Worm (Caenorhabditis elegans): Measurements from ENCODE around the gene F46B6.2.

The F46B6.2 gene

DNA sequence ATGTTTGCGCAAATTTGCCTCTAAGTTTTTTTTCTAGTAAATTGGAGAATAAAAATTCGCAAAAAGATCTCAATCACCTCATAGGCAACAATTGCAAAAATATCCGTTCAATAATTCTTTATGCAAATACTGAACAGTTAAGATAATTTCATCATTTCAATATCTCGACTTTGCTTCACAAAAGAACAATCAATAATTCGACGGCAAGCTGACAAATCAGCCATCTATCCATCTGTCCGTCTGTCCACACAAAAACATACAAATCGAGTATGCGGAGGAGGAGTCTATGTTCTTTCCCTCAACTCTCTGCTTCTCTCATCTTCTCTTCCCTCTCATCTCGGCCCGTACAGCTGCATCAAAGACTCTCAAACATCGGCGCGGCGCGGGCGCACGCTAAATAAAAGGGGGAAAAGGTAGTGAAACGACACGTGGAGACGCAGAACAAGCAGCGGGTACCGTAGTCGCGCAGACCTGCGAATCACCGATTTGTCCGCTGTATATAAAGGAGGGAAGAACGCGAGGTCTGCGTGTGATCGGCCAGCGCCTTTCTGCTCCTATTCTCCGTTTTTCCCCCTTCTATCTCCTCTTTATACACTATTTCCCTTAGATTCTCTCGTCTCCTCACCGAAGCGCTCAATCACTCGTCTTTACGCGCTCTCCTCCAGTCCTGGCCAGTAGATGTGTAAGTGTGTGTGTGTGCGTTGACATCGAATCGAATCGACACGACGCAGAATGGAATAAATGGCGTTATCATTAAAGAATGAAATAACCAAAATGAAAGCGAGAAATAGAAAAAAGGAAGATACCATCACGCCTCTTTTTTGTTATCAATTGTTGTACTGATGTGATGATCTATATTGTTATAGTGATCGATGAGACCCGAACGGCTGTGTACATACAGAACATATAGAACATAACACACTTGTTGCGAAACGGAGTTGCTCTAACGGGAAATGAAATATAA, 41.1 kb upstream of the F46B6.2 start:
- TF ChIP-seq pax-1 (tag; optimal IDR thresholded peaks at IDR 0.05) (no peak), fax-1 (tag; optimal IDR thresholded peaks at IDR 0.05) (peak; percentile 33), syd-9 (tag; optimal IDR thresholded peaks at IDR 0.05) (peak; percentile 76), elt-4 (tag; optimal IDR thresholded peaks at IDR 0.05) (no peak), hlh-15 (tag; optimal IDR thresholded peaks at IDR 0.05) (no peak), fkh-6 (tag; optimal IDR thresholded peaks at IDR 0.05) (no peak), mec-3 (tag; optimal IDR thresholded peaks at IDR 0.05; ENCODE audit: borderline replicate concordance) (peak; percentile 38), ceh-18 (tag; optimal IDR thresholded peaks at IDR 0.05) (peak; percentile 96), ceh-45 (GFP tag; IDR thresholded peaks at IDR 0.05) (no peak), ztf-16 (tag; optimal IDR thresholded peaks at IDR 0.05) (peak; percentile 73), ceh-14 (tag; optimal IDR thresholded peaks at IDR 0.05) (peak; percentile 59), ceh-48 (tag; optimal IDR thresholded peaks at IDR 0.05) (peak; percentile 12), ceh-34 (tag; optimal IDR thresholded peaks at IDR 0.05) (peak; percentile 95), dmd-4 (tag; optimal IDR thresholded peaks at IDR 0.05; ENCODE audit: borderline replicate concordance) (peak; percentile 72), hlh-6 (tag; optimal IDR thresholded peaks at IDR 0.05) (peak; percentile 60), dve-1 (tag; optimal IDR thresholded peaks at IDR 0.05) (peak; percentile 64), ceh-6 (GFP tag; optimal IDR thresholded peaks at IDR 0.05) (peak; percentile 62), ceh-31 (tag; optimal IDR thresholded peaks at IDR 0.05) (peak; percentile 98), che-1 (tag; optimal IDR thresholded peaks at IDR 0.05) (peak; percentile 56), K09A11.1 (tag; optimal IDR thresholded peaks at IDR 0.05; ENCODE audit: insufficient read depth) (peak; percentile 15), madf-2 (tag; optimal IDR thresholded peaks at IDR 0.05) (peak; percentile 73), hlh-13 (GFP tag; optimal IDR thresholded peaks at IDR 0.05) (no peak), hlh-8 (tag; optimal IDR thresholded peaks at IDR 0.05) (peak; percentile 88), gmeb-2 (tag; optimal IDR thresholded peaks at IDR 0.05) (no peak), C38D4.7 (GFP tag; optimal IDR thresholded peaks at IDR 0.05) (no peak), C08G9.2 (tag; optimal IDR thresholded peaks at IDR 0.05) (peak; percentile 74), unc-42 (tag; optimal IDR thresholded peaks at IDR 0.05) (peak; percentile 69), nfya-1 (tag; optimal IDR thresholded peaks at IDR 0.05) (peak; percentile 100), tbx-7 (tag; optimal IDR thresholded peaks at IDR 0.05) (peak; percentile 38), eyg-1 (tag; optimal IDR thresholded peaks at IDR 0.05) (peak; percentile 72), pha-2 (tag; optimal IDR thresholded peaks at IDR 0.05) (peak; percentile 73), sox-2 (GFP tag; IDR thresholded peaks at IDR 0.05) (peak; percentile 58), pha-4 (tag; optimal IDR thresholded peaks at IDR 0.05) (no peak), ceh-19 (GFP tag; optimal IDR thresholded peaks at IDR 0.05) (peak; percentile 83), lim-6 (tag; optimal IDR thresholded peaks at IDR 0.05) (peak; percentile 32), ceh-9 (tag; optimal IDR thresholded peaks at IDR 0.05) (no peak), ets-4 (tag; optimal IDR thresholded peaks at IDR 0.05) (peak; percentile 83), ceh-24 (tag; optimal IDR thresholded peaks at IDR 0.05) (no peak), elt-2 (tag; optimal IDR thresholded peaks at IDR 0.05) (peak; percentile 82), ceh-2 (tag; optimal IDR thresholded peaks at IDR 0.05) (peak; percentile 81), F13H6.1 (tag; optimal IDR thresholded peaks at IDR 0.05) (peak; percentile 94), nhr-11 (tag; optimal IDR thresholded peaks at IDR 0.05) (no peak), unc-86 (tag; optimal IDR thresholded peaks at IDR 0.05) (peak; percentile 42), ceh-22 (tag; optimal IDR thresholded peaks at IDR 0.05) (peak; percentile 75), ttx-3 (tag; optimal IDR thresholded peaks at IDR 0.05) (no peak), npax-4 (tag; optimal IDR thresholded peaks at IDR 0.05) (peak; percentile 3), sox-4 (tag; optimal IDR thresholded peaks at IDR 0.05) (peak; percentile 52), rnt-1 (tag; optimal IDR thresholded peaks at IDR 0.05) (peak; percentile 94), nhr-232 (tag; optimal IDR thresholded peaks at IDR 0.05) (peak; percentile 33), fkh-10 (GFP tag; optimal IDR thresholded peaks at IDR 0.05) (peak; percentile 75), lin-11 (tag; optimal IDR thresholded peaks at IDR 0.05) (no peak)

Data from whole organism, late embryonic.